Fruit fly (Drosophila melanogaster) whole organism, embryonic: Measurements from ENCODE around the gene Rab5.

Experiments used
- Ada2b ChIP-seq: fragments of 200-800 bp; sonication (Bioruptor generic); IDR thresholded peaks from 2 replicates; pipeline ENCODE4 v1.3.6; 2022; ENCODE audit warnings: missing biosample characterization, missing genetic modification characterization
- CG1024 ChIP-seq: fragments of 200-800 bp; sonication (Bioruptor generic); IDR thresholded peaks from 2 replicates; pipeline ENCODE4 v1.3.6; 2022; ENCODE audit warnings: missing biosample characterization, missing genetic modification characterization
- CG10979 ChIP-seq: fragments of 200-800 bp; sonication (Bioruptor generic); optimal IDR thresholded peaks from 2 replicates; lab custom pipeline; 2018; ENCODE audit warnings: missing biosample characterization, mild to moderate bottlenecking, missing genetic modification characterization, moderate library complexity
- CG11695 ChIP-seq: fragments of 200-800 bp; sonication (Bioruptor generic); IDR thresholded peaks from 3 replicates; pipeline ENCODE4 v1.3.6; 2022; ENCODE audit warnings: missing biosample characterization, missing genetic modification characterization
- CG11696 ChIP-seq: fragments of 200-800 bp; sonication (Bioruptor generic); IDR thresholded peaks from 2 replicates; pipeline ENCODE4 v1.3.6; 2022; ENCODE audit warnings: missing biosample characterization, missing genetic modification characterization
- CG14050 ChIP-seq: fragments of 200-800 bp; sonication (Bioruptor generic); IDR thresholded peaks from 3 replicates; pipeline ENCODE4 v1.3.6; 2022; ENCODE audit warnings: missing biosample characterization, missing genetic modification characterization
- CG15269 ChIP-seq: fragments of 200-800 bp; sonication (Bioruptor generic); optimal IDR thresholded peaks from 2 replicates; lab custom pipeline; 2018; ENCODE audit warnings: missing biosample characterization, mild to moderate bottlenecking, missing genetic modification characterization, moderate library complexity
- CG1602 ChIP-seq: fragments of 200-800 bp; sonication (Bioruptor generic); optimal IDR thresholded peaks from 3 replicates; lab custom pipeline; 2016; ENCODE audit warnings: missing biosample characterization, missing genetic modification characterization
- CG17361 ChIP-seq: fragments of 200-800 bp; sonication (Bioruptor generic); IDR thresholded peaks from 3 replicates; pipeline ENCODE4 v1.3.6; 2022; ENCODE audit warnings: missing biosample characterization, missing genetic modification characterization
- CG17568 ChIP-seq: fragments of 200-800 bp; sonication (Bioruptor generic); optimal IDR thresholded peaks from 2 replicates; lab custom pipeline; 2018; ENCODE audit warnings: missing biosample characterization, mild to moderate bottlenecking, missing genetic modification characterization, moderate library complexity
- CG1832 ChIP-seq: fragments of 200-800 bp; sonication (Bioruptor generic); optimal IDR thresholded peaks from 2 replicates; lab custom pipeline; 2017; ENCODE audit warnings: missing biosample characterization, mild to moderate bottlenecking, missing genetic modification characterization, inconsistent platforms
- CG2116 ChIP-seq: fragments of 200-800 bp; sonication (Bioruptor generic); optimal IDR thresholded peaks from 3 replicates; lab custom pipeline; 2018; ENCODE audit warnings: missing biosample characterization, mild to moderate bottlenecking, missing genetic modification characterization
- CG2199 ChIP-seq: fragments of 200-800 bp; sonication (Bioruptor generic); IDR thresholded peaks from 3 replicates; pipeline ENCODE4 v1.3.6; 2022; ENCODE audit warnings: missing biosample characterization, missing genetic modification characterization
- CG2678 ChIP-seq: fragments of 200-800 bp; sonication (Bioruptor generic); optimal IDR thresholded peaks from 3 replicates; lab custom pipeline; 2019; ENCODE audit warnings: missing biosample characterization, mild to moderate bottlenecking, missing genetic modification characterization, moderate library complexity
- CG2712 ChIP-seq: fragments of 200-800 bp; optimal IDR thresholded peaks from 3 replicates; lab custom pipeline; 2019; ENCODE audit warnings: missing biosample characterization, mild to moderate bottlenecking, missing genetic modification characterization, moderate library complexity
- CG30431 ChIP-seq: fragments of 200-800 bp; sonication (Bioruptor generic); optimal IDR thresholded peaks from 2 replicates; lab custom pipeline; 2017; ENCODE audit warnings: missing biosample characterization, missing genetic modification characterization
- CG34422 ChIP-seq: fragments of 200-800 bp; sonication (Bioruptor generic); IDR thresholded peaks from 3 replicates; pipeline ENCODE4 v1.3.6; 2022; ENCODE audit warnings: missing biosample characterization, missing genetic modification characterization
- CG4282 ChIP-seq: fragments of 200-800 bp; sonication (Bioruptor generic); optimal IDR thresholded peaks from 2 replicates; lab custom pipeline; 2016; ENCODE audit warnings: missing biosample characterization, missing genetic modification characterization
- CG7839 ChIP-seq: fragments of 200-800 bp; sonication (Bioruptor generic); optimal IDR thresholded peaks from 3 replicates; lab custom pipeline; 2018; ENCODE audit warnings: missing biosample characterization, mild to moderate bottlenecking, missing genetic modification characterization, moderate library complexity
- CG8290 ChIP-seq, 3 experiments: fragments of 200-800 bp; sonication (Bioruptor generic); optimal IDR thresholded peaks; 2 replicates each; lab custom pipeline; 2016 to 2019; ENCODE audit warnings: missing biosample characterization in 3 of 3, missing genetic modification characterization in 3 of 3, mild to moderate bottlenecking in 2 of 3, moderate library complexity in 1 of 3
- CG9817 ChIP-seq: fragments of 200-800 bp; sonication (Bioruptor generic); optimal IDR thresholded peaks from 2 replicates; lab custom pipeline; 2018; ENCODE audit warnings: missing biosample characterization, mild to moderate bottlenecking, missing genetic modification characterization, moderate library complexity
- Dip3 ChIP-seq: fragments of 200-800 bp; sonication (Bioruptor generic); optimal IDR thresholded peaks from 3 replicates; lab custom pipeline; 2016; ENCODE audit warnings: missing biosample characterization, missing genetic modification characterization
- Dll ChIP-seq: fragments of 200-800 bp; sonication (Bioruptor generic); IDR thresholded peaks from 4 replicates; pipeline ENCODE4 v1.3.6; 2022; ENCODE audit warnings: missing biosample characterization, missing genetic modification characterization; ENCODE audit not compliant: partially characterized antibody
- Dp ChIP-seq: fragments of 200-800 bp; sonication (Bioruptor generic); optimal IDR thresholded peaks from 2 replicates; lab custom pipeline; 2018; ENCODE audit warnings: missing biosample characterization, mild to moderate bottlenecking, missing genetic modification characterization, moderate library complexity
- Hey ChIP-seq: fragments of 200-800 bp; sonication (Bioruptor generic); optimal IDR thresholded peaks from 3 replicates; lab custom pipeline; 2018; ENCODE audit warnings: missing biosample characterization, mild to moderate bottlenecking, missing genetic modification characterization
- HmgD ChIP-seq: fragments of 200-800 bp; sonication (Bioruptor generic); optimal IDR thresholded peaks from 3 replicates; lab custom pipeline; 2016; ENCODE audit warnings: missing biosample characterization, missing genetic modification characterization
- Lhr ChIP-seq: fragments of 200-800 bp; sonication (Bioruptor generic); optimal IDR thresholded peaks from 3 replicates; lab custom pipeline; 2017; ENCODE audit warnings: mild to moderate bottlenecking, missing biosample characterization, missing genetic modification reagents, missing genetic modification characterization
- Med ChIP-seq: fragments of 200-800 bp; sonication (Bioruptor generic); peaks from one replicate; lab custom pipeline; 2016; ENCODE audit warnings: missing biosample characterization, missing genetic modification characterization, mild to moderate bottlenecking, inconsistent platforms, moderate library complexity
- PHDP ChIP-seq: fragments of 200-800 bp; sonication (Bioruptor generic); optimal IDR thresholded peaks from 3 replicates; lab custom pipeline; 2018; ENCODE audit warnings: missing biosample characterization, mild to moderate bottlenecking, missing genetic modification characterization, moderate library complexity
- Sox102F ChIP-seq: fragments of 200-800 bp; sonication (Bioruptor generic); optimal IDR thresholded peaks from 2 replicates; lab custom pipeline; 2018; ENCODE audit warnings: missing biosample characterization, mild to moderate bottlenecking, missing genetic modification characterization, moderate library complexity
- Sry-β ChIP-seq: fragments of 200-800 bp; sonication (Bioruptor generic); optimal IDR thresholded peaks from 2 replicates; lab custom pipeline; 2018; ENCODE audit warnings: missing biosample characterization, mild to moderate bottlenecking, missing genetic modification characterization, moderate library complexity
- Trl ChIP-seq, 3 experiments: fragments of >200 bp in 2 of 3; fragments of 200-800 bp in 1 of 3; sonication (Bioruptor generic) in 1 of 3; optimal IDR thresholded peaks; 2 replicates in 1 of 3; 3 replicates in 2 of 3; lab custom pipeline; 2016 to 2017; ENCODE audit warnings: missing biosample characterization in 1 of 3, missing genetic modification characterization in 1 of 3
- ato ChIP-seq: fragments of 200-800 bp; sonication (Bioruptor generic); IDR thresholded peaks from 2 replicates; pipeline ENCODE4 v1.3.6; 2022; ENCODE audit warnings: missing biosample characterization, missing genetic modification characterization; ENCODE audit not compliant: partially characterized antibody
- caup ChIP-seq: fragments of 200-800 bp; sonication (Bioruptor generic); optimal IDR thresholded peaks from 3 replicates; lab custom pipeline; 2017; ENCODE audit warnings: missing biosample characterization, mild to moderate bottlenecking, missing genetic modification characterization, moderate library complexity; ENCODE audit not compliant: severe bottlenecking
- chm ChIP-seq: fragments of 200-800 bp; sonication (Bioruptor generic); IDR thresholded peaks from 2 replicates; pipeline ENCODE4 v1.3.6; 2022; ENCODE audit warnings: missing biosample characterization, missing genetic modification characterization
- ci ChIP-seq: fragments of 200-800 bp; sonication (Bioruptor generic); IDR thresholded peaks from 3 replicates; pipeline ENCODE4 v1.3.6; 2022; ENCODE audit warnings: missing biosample characterization, missing genetic modification characterization
- dimm ChIP-seq: fragments of 200-800 bp; sonication (Bioruptor generic); IDR thresholded peaks from 2 replicates; pipeline ENCODE4 v1.3.6; 2022; ENCODE audit warnings: missing biosample characterization, missing genetic modification characterization
- dmrt99B ChIP-seq: fragments of 200-800 bp; sonication (Bioruptor generic); optimal IDR thresholded peaks from 2 replicates; lab custom pipeline; 2018; ENCODE audit warnings: missing biosample characterization, mild to moderate bottlenecking, missing genetic modification characterization, moderate library complexity
- emc ChIP-seq: fragments of 200-800 bp; sonication (Bioruptor generic); optimal IDR thresholded peaks from 2 replicates; lab custom pipeline; 2016; ENCODE audit warnings: missing biosample characterization, missing genetic modification characterization
- fd64A ChIP-seq: fragments of 200-800 bp; sonication (Bioruptor generic); optimal IDR thresholded peaks from 3 replicates; lab custom pipeline; 2018; ENCODE audit warnings: missing biosample characterization, mild to moderate bottlenecking, missing genetic modification characterization
- gcm2 ChIP-seq: fragments of 200-800 bp; sonication (Bioruptor generic); optimal IDR thresholded peaks from 2 replicates; lab custom pipeline; 2016; ENCODE audit warnings: missing biosample characterization, missing genetic modification characterization
- onecut ChIP-seq: fragments of 200-800 bp; sonication (Bioruptor generic); IDR thresholded peaks from 2 replicates; pipeline ENCODE4 v1.3.6; 2022; ENCODE audit warnings: missing biosample characterization, missing genetic modification characterization
- pan ChIP-seq, 4 experiments: fragments of >200 bp in 3 of 4; fragments of 200-800 bp in 1 of 4; sonication (Bioruptor generic) in 1 of 4; optimal IDR thresholded peaks in 3 of 4; IDR thresholded peaks in 1 of 4; 2 replicates each; pipeline versions ENCODE4 v1.3.6 to Lab custom; 2017 to 2022; ENCODE audit warnings: missing biosample characterization in 2 of 4, missing genetic modification characterization in 2 of 4, mixed read lengths in 1 of 4
- ro ChIP-seq: fragments of 200-800 bp; sonication (Bioruptor generic); IDR thresholded peaks from 2 replicates; pipeline ENCODE4 v1.3.6; 2022; ENCODE audit warnings: missing biosample characterization, missing genetic modification characterization
- row ChIP-seq: fragments of 200-800 bp; sonication (Bioruptor generic); IDR thresholded peaks from 3 replicates; pipeline ENCODE4 v1.3.6; 2022; ENCODE audit warnings: missing biosample characterization, missing genetic modification characterization
- sna ChIP-seq: fragments of 200-800 bp; sonication (Bioruptor generic); IDR thresholded peaks from 2 replicates; pipeline ENCODE4 v1.3.6; 2022; ENCODE audit warnings: missing biosample characterization, missing genetic modification characterization; ENCODE audit not compliant: partially characterized antibody
- sob ChIP-seq: fragments of 200-800 bp; sonication (Bioruptor generic); IDR thresholded peaks from 2 replicates; pipeline ENCODE4 v1.3.6; 2022; ENCODE audit warnings: missing biosample characterization, missing genetic modification characterization
- tna ChIP-seq: fragments of 200-800 bp; sonication (Bioruptor generic); IDR thresholded peaks from 2 replicates; pipeline ENCODE4 v1.3.6; 2022; ENCODE audit warnings: missing biosample characterization, missing genetic modification characterization; ENCODE audit not compliant: partially characterized antibody
- tup ChIP-seq: fragments of 200-800 bp; sonication (Bioruptor generic); optimal IDR thresholded peaks from 2 replicates; lab custom pipeline; 2016; ENCODE audit warnings: missing biosample characterization, mild to moderate bottlenecking, missing genetic modification characterization, moderate library complexity
- wdn ChIP-seq: fragments of 200-800 bp; sonication (Bioruptor generic); IDR thresholded peaks from 2 replicates; pipeline ENCODE4 v1.3.6; 2022; ENCODE audit warnings: missing biosample characterization, missing genetic modification characterization
- yki ChIP-seq: fragments of >200 bp; optimal IDR thresholded peaks from 3 replicates; lab custom pipeline; 2018

Rab5 gene

dm6 chr2L:2398459-2398858, 33.4 kb upstream of the Rab5 start (continued):
- no peak for TF ChIP-seq Sry-β
- TF ChIP-seq Lhr (GFP tag; lab: Kevin White, UChicago), result no peak
- TF ChIP-seq tna (GFP tag; lab: Robert Waterston, UW), result no peak
- TF ChIP-seq onecut, result no peak
- TF ChIP-seq gcm2 (GFP tag; lab: Kevin White, UChicago), result no peak
- no peak for TF ChIP-seq yki
- no peak for TF ChIP-seq Dip3
- TF ChIP-seq tup (GFP tag; lab: Kevin White, UChicago), result no peak
- TF ChIP-seq Med (GFP tag; lab: Kevin White, UChicago), result no peak
- TF ChIP-seq CG2712, result peak; percentile 12
- TF ChIP-seq ci (GFP tag; lab: Robert Waterston, UW), result no peak
- no peak for TF ChIP-seq HmgD
- peak; percentile 42; the same call in 1 of the 3 replicates for TF ChIP-seq CG34422 (GFP tag; lab: Robert Waterston, UW)
- peak; percentile 36 for TF ChIP-seq dmrt99B (tag; lab: Kevin White, UChicago)
- no peak for TF ChIP-seq emc
- no peak for TF ChIP-seq Trl (optimal IDR thresholded peaks at IDR 0.05; lab: Kevin White, UChicago)
- no peak for TF ChIP-seq Trl (GFP tag; optimal IDR thresholded peaks at IDR 0.05; lab: Kevin White, UChicago)
- TF ChIP-seq row (GFP tag; lab: Robert Waterston, UW), result peak; percentile 37; the same call in 1 of the 3 replicates
- no peak for TF ChIP-seq pan (optimal IDR thresholded peaks at IDR 0.05; lab: Kevin White, UChicago)
- peak in 1 of 2 experiments; percentile 5 for TF ChIP-seq pan (GFP tag; optimal IDR thresholded peaks at IDR 0.05 in 1 of 2, IDR thresholded peaks at IDR 0.05 in 1 of 2)
- 0 out of 2 replicates have a peak, but pooled peaks have one; percentile 5 for TF ChIP-seq Ada2b (GFP tag; lab: Robert Waterston, UW)
- TF ChIP-seq CG11696 (GFP tag; lab: Robert Waterston, UW), result 0 out of 2 replicates have a peak, but pooled peaks have one; percentile 9
- TF ChIP-seq ro (GFP tag; lab: Robert Waterston, UW), result no peak
- peak; percentile 48 for TF ChIP-seq Sox102F
- no peak for TF ChIP-seq CG17568 (GFP tag; lab: Kevin White, UChicago)
- TF ChIP-seq CG1602, result no peak
- TF ChIP-seq CG15269, result peak; percentile 16
- peak; percentile 12 for TF ChIP-seq CG7839
- 0 out of 2 replicates have a peak, but pooled peaks have one; percentile 33 for TF ChIP-seq wdn (GFP tag; lab: Robert Waterston, UW)
- no peak for TF ChIP-seq CG1024 (GFP tag; lab: Robert Waterston, UW)
- TF ChIP-seq chm, result no peak
- no peak for TF ChIP-seq Dll
- peak; percentile 21; the same call in 1 of the 3 replicates for TF ChIP-seq CG11695
- TF ChIP-seq CG9817 (tag; lab: Kevin White, UChicago), result no peak
- no peak for TF ChIP-seq CG17361
- no peak for TF ChIP-seq dimm (GFP tag; lab: Robert Waterston, UW)
- TF ChIP-seq CG2678 (tag; lab: Kevin White, UChicago), result peak; percentile 36
- TF ChIP-seq fd64A, result no peak
- no peak for TF ChIP-seq CG8290 (GFP tag; optimal IDR thresholded peaks at IDR 0.05; lab: Kevin White, UChicago)
- no peak for TF ChIP-seq CG8290 (tag; optimal IDR thresholded peaks at IDR 0.05; lab: Kevin White, UChicago)
- TF ChIP-seq, all 482 proteins: peak for 46

dm6 chr2L:2397080-2397479, 32.0 kb upstream of the Rab5 start:
- TF ChIP-seq CG2199 (GFP tag; lab: Robert Waterston, UW) (no peak), caup (GFP tag; lab: Kevin White, UChicago) (no peak), PHDP (tag; lab: Kevin White, UChicago) (no peak), CG4282 (GFP tag; lab: Kevin White, UChicago) (no peak), CG2116 (GFP tag; lab: Kevin White, UChicago) (no peak), sna (GFP tag; lab: Robert Waterston, UW) (no peak), Sry-β (no peak), sob (GFP tag; lab: Robert Waterston, UW) (no peak), Dp (GFP tag; lab: Kevin White, UChicago) (no peak), CG30431 (GFP tag; lab: Kevin White, UChicago) (no peak), ato (GFP tag; lab: Robert Waterston, UW) (no peak), CG14050 (GFP tag; lab: Robert Waterston, UW) (0 out of 3 replicates have a peak, but pooled peaks have one; percentile 16), CG1832 (no peak), Hey (tag; lab: Kevin White, UChicago) (peak; percentile 49), CG10979 (tag; lab: Kevin White, UChicago) (peak; percentile 42), pan (optimal IDR thresholded peaks at IDR 0.05; lab: Kevin White, UChicago) (no peak), pan (GFP tag; optimal IDR thresholded peaks at IDR 0.05 in 1 of 2, IDR thresholded peaks at IDR 0.05 in 1 of 2) (no peak)
